Worm (Caenorhabditis elegans) whole organism, L2 larva: ENCODE results near the gene clec-62.

Experiments
- F13H6.1 ChIP-seq: sonication (generic microtip); optimal IDR thresholded peaks from 2 replicates; lab custom pipeline; 2016; ENCODE audit warnings: missing genetic modification characterization, missing compliant biosample characterization
- blmp-1 ChIP-seq: sonication (generic microtip); optimal IDR thresholded peaks from 2 replicates; lab custom pipeline; 2017; ENCODE audit warnings: missing genetic modification characterization, mild to moderate bottlenecking, missing compliant biosample characterization, antibody characterized with exemption, moderate library complexity; ENCODE audit not compliant: insufficient read depth
- lin-13 ChIP-seq: fragments of 150-350 bp; optimal IDR thresholded peaks from 2 replicates; lab custom pipeline; 2014; ENCODE audit warnings: missing biosample characterization, missing genetic modification reagents, missing genetic modification characterization
- lsy-2 ChIP-seq, 2 experiments: fragments of 150-350 bp in 1 of 2; sonication (generic microtip) in 1 of 2; optimal IDR thresholded peaks; 2 replicates each; lab custom pipeline; 2014 to 2017; ENCODE audit warnings: missing biosample characterization in 2 of 2, missing genetic modification characterization in 2 of 2
- nhr-12 ChIP-seq: fragments of 150-350 bp; optimal IDR thresholded peaks from 2 replicates; lab custom pipeline; 2014; ENCODE audit warnings: missing biosample characterization, missing genetic modification characterization
- sma-9 ChIP-seq, 2 experiments: fragments of 150-350 bp in 1 of 2; sonication (generic microtip) in 1 of 2; optimal IDR thresholded peaks; 2 replicates each; lab custom pipeline; 2014 to 2016; ENCODE audit warnings: missing genetic modification characterization in 2 of 2, mild to moderate bottlenecking in 1 of 2, missing biosample characterization in 1 of 2, missing compliant biosample characterization in 1 of 2, missing genetic modification reagents in 1 of 2, moderate library complexity in 1 of 2
- unc-39 ChIP-seq: fragments of 150-350 bp; optimal IDR thresholded peaks from 2 replicates; lab custom pipeline; 2014; ENCODE audit warnings: missing biosample characterization, missing genetic modification characterization
- unc-62 ChIP-seq: fragments of 150-350 bp; optimal IDR thresholded peaks from 2 replicates; lab custom pipeline; 2014; ENCODE audit warnings: missing biosample characterization, missing genetic modification reagents, missing genetic modification characterization
- zag-1 ChIP-seq: fragments of 150-350 bp; optimal IDR thresholded peaks from 2 replicates; lab custom pipeline; 2014; ENCODE audit warnings: missing biosample characterization, missing genetic modification characterization

DNA sequence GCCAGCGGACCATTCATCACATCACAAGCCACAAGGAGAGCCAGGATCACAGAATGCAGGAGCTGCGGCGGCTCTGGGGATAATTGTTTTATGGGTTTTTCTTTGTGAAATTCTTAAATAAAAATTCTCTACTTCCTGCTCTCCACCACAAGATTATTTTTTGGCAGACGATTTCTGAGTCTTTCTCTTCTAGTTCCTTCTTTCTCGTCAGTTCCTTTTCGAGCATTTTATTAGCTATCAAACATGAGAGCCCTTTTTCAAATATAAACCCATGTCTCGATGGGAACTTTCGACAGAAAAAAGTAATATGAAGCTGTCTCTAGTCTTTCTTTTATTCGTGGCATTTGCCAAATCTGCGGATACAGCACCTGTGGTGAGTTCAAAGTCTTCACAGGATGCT lies 6.5 kb downstream of the clec-62 start, which contains the start of gene F35C5.3:
- TF ChIP-seq nhr-12 (no peak), sma-9 (GFP tag; optimal IDR thresholded peaks at IDR 0.05; lab: Kevin White, UChicago) (no peak), sma-9 (tag; optimal IDR thresholded peaks at IDR 0.05; lab: Kevin White, UChicago) (no peak), lin-13 (no peak), lsy-2 (tag; optimal IDR thresholded peaks at IDR 0.05; lab: Kevin White, UChicago) (no peak), blmp-1 (tag; lab: Kevin White, UChicago) (no peak), unc-39 (tag; lab: Kevin White, UChicago) (no peak), zag-1 (no peak), unc-62 (GFP tag; lab: Kevin White, UChicago) (no peak), F13H6.1 (tag; lab: Kevin White, UChicago) (no peak)
